Fruit fly (Drosophila melanogaster): ENCODE data around the gene Pdcd4.
A peak's percentile ranks its signal among the peaks of the same experiment; 100 is the strongest.

The Pdcd4 gene

DNA sequence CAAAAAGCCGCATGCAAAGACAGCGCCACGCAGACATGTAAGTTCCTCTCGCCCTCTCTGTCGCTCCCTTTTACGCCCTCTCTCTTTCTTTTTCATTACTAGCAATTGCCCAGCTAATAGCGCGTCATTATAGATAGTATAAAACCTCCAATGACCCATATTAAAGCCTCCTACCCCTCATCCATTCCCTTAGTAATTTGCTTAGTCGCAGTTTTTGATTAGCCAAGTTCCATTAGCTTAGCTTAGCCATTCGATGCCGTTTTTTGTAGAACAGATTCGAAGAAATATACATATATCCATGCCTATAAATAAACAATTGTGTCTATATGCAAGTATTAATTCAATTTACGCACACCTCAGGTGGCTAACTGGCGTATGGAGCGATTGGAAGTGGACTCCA is 15.6 kb upstream of the Pdcd4 start:
- TF ChIP-seq CG17801 (GFP tag; optimal IDR thresholded peaks at IDR 0.05; ENCODE audit: partially characterized antibody), result no peak

DNA sequence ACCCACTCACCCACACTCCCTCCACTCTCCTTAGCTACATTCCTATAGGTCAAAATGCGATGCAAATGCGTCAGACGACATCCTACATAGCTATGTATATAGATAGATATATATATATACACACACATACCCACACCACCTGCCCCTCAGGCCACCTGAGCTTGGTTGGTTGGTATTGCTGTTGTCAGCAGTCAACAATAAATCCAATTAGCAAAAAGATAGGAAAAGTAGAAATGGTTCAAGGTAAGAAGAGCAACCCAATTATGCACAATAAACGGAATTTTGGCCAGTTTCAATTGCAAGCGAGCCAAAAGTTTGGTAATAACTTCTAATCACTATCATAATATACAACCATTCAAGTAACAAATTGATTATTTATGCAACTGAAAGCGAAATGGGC is 11.3 kb upstream of the Pdcd4 start:
- TF ChIP-seq CG17801 (GFP tag; optimal IDR thresholded peaks at IDR 0.05; ENCODE audit: partially characterized antibody), result no peak

DNA sequence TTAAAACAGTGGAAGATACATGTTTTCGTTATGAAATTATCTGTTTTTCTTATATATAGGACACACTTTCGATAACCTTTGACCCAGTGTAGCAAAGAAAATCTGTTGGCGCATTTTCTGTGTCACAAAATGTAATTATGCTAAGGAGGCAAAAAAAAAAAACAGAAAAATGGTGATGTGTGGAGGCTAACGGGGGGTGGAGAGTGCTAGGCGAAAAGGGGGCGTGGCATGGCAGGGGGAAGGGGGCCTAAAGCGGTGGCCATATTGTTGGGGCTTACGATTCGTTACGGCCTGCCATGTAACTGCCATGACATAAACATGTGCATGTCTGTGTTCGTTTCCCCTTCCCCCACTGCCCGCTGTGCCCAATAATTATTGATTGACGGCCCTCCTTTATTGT is 10.0 kb upstream of the Pdcd4 start:
- no peak for TF ChIP-seq CG17801 (GFP tag; optimal IDR thresholded peaks at IDR 0.05; ENCODE audit: partially characterized antibody)

DNA sequence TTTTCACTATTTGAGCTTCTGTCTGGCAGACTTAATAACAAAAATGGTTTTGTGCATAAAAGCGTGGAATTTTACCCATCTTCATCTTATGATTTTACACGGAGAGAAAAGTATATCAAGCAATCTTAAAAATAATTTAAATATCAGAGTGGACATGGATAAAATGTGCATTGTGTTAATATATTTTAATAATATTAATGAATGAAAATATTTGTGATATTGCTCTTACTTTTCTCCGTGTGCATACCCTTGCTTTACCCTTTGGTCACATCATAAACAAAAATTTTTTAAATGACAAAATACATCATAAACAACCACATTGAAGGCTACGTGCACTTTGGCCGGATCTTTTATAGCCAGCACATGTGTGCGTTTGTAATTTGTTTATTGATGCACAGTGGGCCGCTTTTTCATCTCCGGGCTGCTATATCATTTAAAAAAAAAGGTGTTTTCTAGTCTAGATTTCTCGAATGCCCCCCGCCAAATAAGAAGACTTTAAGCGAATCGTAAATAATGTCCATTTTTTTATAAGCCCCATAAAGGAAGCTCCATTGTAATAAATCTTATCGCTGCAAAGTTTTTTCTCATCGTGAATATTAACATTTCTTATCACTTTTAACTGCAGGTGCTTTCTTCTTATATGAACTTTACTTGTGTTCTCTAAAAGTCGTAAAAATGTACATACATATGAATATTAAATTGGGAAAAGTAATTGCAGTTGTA is 9.4 kb upstream of the Pdcd4 start:
- peak; percentile 51 for TF ChIP-seq CG17801 (GFP tag; optimal IDR thresholded peaks at IDR 0.05; ENCODE audit: partially characterized antibody)

DNA sequence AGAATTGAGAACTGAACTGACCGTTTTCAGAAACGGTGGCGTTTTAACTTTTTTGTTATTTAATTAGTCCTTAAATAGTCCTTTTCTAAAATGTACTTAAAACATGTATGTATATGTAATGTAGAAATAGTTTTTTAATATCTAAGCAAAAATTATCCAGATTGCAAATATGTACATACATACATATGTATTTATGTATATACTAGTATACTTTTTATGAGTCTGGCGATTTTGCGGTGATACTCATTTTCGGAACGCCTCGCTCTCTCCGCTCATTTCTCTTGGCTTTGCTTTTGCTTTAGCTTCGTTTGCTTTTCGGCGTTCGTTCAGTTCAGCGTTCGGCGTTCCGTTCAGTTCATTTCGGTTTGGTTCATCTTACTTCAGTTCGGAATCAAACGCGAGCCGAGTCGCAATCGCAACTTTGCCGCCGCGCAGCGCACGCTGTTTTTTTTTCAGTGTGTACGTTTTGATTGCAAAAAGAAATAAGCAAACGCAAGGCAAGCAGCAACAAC is 7.2 kb upstream of the Pdcd4 start, which contains the start of gene rdgB:
rdgB (plus strand) TSS at position 381 of the 512 bp plus-strand sequence.
- peak; percentile 86 for TF ChIP-seq CG17801 (GFP tag; optimal IDR thresholded peaks at IDR 0.05; ENCODE audit: partially characterized antibody)

DNA sequence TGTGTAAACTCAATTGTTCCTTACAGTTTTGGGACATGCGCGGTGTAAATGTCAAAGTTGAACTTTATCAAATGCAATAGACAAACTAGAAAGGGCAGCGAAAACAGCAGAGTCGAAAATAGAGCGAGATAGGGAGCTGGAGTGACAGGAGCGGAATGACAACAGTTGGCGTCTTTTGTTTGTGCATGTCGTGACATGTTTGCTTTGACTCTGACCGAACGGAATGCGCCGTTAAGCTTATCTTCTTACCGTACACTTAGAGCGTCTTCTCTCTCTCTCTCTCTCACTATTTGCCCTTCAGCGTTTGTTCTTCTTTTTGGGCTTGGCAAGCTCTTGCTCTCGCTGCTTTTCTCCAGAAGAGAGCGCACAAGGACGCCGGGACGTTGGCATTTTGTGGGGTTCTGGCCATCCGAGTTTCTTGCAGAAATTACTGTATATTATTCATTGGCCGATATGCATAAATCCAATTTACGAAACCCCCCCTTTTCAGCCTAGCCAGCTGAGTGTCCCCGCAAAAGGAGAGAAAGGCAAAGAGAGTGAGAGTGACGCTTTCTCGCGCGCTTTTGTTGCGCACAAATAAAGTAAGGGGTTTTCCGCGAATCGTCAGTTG is 6.7 kb upstream of the Pdcd4 start:
- no peak for TF ChIP-seq CG17801 (GFP tag; optimal IDR thresholded peaks at IDR 0.05; ENCODE audit: partially characterized antibody)

DNA sequence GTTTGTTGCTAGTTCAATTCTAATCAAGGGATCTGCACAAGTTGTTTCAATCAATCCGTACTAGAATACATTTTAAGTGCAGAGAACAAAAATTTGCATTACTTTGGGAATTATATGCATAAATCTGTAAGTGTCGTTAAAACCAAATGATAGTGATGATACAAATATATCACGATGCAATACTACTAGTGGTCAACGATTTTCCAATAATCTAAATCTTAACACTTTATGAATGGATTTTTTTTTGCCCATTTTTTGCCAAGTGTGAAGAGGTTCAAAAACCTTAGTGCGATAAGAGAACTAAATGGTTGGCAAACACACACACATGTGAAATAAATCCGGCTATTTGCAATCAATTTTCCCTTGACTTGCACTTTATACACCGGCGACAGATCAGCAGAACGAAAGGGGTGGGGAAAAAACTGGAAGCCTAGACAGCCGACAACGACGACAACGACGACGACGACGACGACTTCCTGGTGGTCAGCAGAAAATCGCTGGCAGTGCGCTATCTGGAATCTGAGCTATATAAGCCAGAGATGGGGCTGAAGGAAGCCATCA is 3.9 kb upstream of the Pdcd4 start, which contains the start of gene Yp3:
Yp3 (plus strand) TSS at position 558 of the 561 bp plus-strand sequence.
- TF ChIP-seq CG17801 (GFP tag; optimal IDR thresholded peaks at IDR 0.05; ENCODE audit: partially characterized antibody), result peak; percentile 53

DNA sequence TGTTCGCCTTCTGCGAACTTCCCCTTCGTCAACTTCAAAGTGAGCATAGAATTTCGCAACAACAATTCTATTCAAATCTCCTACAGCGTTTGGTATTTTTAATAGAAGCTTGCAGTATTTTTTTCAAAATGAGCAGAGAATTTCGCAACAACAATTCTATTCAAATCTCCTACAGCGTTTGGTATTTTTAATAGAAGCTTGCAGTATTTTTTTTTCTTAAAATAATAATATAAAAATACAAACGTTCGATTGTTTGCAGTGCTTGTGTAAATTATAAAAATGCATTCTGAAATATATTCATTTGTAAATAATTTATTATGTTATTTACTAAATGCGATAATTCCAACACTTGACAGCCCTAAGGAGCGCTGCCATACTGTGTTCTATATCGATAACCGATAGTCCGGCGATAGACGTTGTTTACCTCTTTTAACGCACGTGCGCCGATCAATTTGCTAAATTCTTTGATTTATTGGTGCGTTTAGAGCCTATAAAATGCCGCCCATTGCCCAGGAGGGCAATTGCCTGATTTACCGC is 1.6 kb upstream of the Pdcd4 start, which contains the start of the genes CG32625 and Rtc1:
CG32625 (minus strand) TSS at position 51 of the 537 bp plus-strand sequence.
Rtc1 (plus strand) TSS at position 404 of the 537 bp plus-strand sequence.
- TF ChIP-seq CG17801 (GFP tag; optimal IDR thresholded peaks at IDR 0.05; ENCODE audit: partially characterized antibody), result peak; percentile 58

DNA sequence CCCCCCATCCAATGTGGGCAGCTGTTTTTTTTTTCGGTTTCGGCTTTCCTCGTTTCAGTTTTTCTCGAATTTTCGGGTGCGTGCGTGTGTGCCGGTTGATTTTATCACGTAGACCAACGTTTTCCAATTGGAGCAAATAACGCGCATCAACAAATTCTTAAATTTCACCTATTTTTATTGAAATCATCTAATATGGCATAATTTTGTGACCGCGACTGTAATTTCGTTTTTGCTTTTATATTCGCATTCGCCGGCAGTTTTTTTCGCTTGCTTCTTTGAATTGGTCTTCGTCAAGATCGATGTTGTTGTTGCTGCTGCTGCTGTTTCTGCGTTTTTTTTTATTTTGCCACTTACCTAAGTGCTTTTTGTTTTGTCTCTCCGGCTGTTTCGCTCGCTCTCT is 730 bp downstream of the Pdcd4 start:
- TF ChIP-seq CG17801 (GFP tag; optimal IDR thresholded peaks at IDR 0.05; ENCODE audit: partially characterized antibody), result peak; percentile 85

DNA sequence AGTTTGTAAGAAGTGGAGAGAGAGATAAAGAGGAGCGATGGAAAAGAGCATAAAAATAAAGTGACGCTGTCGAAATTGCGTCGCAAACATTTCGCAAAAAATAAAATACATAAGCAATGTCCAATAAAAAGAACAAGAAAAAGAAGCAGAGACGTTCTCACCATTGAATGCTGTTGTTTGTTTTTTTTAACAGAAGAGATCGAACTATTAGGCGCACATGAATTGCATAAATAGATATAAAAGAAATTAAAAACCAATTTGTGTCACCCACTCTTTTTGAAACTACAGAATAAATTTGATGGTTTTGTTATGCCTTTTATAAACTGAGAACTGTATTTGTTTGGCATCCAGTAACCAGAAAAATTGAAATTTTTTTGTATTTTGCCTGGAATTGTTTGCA is 1.4 kb downstream of the Pdcd4 start:
- TF ChIP-seq CG17801 (GFP tag; optimal IDR thresholded peaks at IDR 0.05; ENCODE audit: partially characterized antibody), result peak; percentile 39

DNA sequence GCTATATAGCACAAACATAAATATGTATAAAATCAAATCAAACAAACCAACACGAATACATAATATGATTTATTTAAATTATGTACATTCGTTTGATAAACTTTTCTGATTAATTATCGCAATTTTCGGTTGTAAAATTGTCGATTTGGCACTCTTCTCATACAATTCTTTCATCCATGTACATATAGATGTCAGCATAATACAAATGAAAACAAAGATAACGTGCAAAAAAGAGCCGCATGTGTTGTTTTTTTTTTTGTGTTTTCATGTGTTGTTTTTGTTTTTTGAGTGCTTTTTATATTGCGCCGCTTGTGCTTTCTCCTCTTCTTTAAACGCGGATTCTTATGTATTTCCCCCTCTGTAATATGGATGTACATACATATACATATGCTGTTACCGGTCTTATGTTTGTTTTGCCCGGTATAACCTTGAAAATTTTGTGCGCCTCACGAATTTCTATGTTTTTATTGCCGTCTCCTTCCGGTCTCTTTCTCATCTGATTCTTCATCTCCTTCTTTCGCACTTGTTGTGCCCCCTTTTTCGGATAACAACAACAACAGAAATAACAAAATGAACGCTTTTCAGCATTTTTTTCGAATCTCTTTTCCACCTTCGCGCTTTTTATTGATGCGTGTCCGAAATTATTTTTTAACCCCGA is 2.0 kb downstream of the Pdcd4 start:
- no peak for TF ChIP-seq CG17801 (GFP tag; optimal IDR thresholded peaks at IDR 0.05; ENCODE audit: partially characterized antibody)

DNA sequence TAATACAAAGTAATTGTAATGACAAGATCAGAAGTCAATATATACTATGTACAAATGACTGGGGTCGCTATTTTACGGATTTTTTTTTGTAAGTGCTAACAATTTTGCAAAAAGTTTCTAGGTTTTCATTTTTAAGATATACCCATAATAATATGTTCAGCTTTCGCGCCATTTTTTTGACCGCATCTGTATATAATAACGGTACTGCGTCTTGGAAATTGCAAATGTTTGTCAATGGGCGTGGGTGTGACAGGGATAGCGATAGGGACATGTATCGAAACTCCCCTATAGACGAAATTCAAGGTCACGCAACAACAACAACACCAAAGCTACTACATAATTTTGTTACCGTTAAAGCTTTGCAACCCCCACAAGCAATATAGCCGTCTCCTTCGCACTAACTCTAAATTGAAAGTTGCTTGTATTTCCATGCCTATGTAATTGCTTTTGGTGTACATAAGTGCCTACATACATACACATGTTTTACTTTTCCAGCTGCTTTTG is 2.6 kb downstream of the Pdcd4 start:
- no peak for TF ChIP-seq CG17801 (GFP tag; optimal IDR thresholded peaks at IDR 0.05; ENCODE audit: partially characterized antibody)

DNA sequence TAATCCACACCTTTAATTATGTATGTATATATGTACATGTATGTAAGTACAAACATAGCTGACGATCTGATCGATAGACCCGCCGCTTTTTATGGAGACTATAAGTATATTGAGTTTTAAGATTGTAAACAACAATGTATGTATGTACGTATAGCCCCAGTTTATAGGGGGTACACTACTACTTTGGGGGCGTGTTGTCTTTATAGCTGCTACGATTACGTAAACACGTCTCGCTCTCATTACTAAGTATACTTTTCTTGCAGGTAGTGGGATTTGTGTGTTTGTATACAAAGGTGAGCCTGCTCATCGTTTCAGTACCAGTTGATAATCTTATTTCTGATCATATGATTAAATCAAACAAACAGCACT is 5.3 kb downstream of the Pdcd4 start:
- peak; percentile 5 for TF ChIP-seq CG17801 (GFP tag; optimal IDR thresholded peaks at IDR 0.05; ENCODE audit: partially characterized antibody)

DNA sequence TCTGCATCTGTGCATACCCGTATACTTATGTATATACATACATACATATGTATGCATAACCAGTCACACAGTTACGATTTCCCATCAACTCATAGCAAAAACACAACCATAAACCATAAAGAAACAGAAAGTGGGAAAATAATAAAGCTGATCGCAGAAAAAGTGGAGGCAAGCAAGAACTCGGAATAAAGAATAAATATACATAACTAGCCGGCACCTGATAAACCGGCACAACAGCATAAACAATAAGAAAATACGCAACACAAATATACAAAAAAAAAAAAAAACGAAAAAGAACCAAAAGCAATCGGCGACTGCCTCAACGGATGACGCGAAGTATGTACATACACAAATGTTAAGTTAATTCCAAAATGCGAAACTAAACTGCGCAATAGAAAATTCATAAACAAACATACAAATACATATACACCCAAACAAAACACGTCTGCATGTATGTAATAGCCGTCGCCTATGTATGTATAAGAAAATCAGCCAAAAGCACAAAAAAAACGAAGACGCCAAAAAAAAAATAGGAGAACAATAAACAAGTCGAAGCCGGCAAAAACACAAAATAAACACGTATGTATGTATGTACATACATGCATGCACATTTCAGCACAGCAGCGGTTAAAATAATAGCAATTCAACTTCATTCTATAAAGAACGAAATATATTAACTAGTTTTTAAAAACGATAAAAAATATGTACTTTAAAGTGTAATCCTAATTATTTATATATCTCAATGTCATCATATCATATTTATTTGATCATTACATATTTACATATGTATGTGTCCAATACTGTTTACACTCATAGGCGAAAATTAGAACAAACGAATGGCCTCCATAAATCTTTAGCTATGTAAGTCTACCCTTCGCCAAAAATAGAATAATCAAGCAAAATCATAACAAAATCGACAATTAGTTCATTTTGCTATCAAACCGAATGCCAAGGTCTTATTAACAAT is 6.0 kb downstream of the Pdcd4 start:
- peak; percentile 53 for TF ChIP-seq CG17801 (GFP tag; optimal IDR thresholded peaks at IDR 0.05; ENCODE audit: partially characterized antibody)

Measured in ovary, adult (tissue).